Fruit fly (Drosophila melanogaster): Measurements from ENCODE around the gene Rhau.

Rhau gene

dm6 chr2L:20734066-20734686, 23.6 kb downstream of the Rhau start, which contains the start of gene TM9SF2 (continued):
- no peak for TF ChIP-seq dmrt99B (tag; optimal IDR thresholded peaks at IDR 0.05)
- TF ChIP-seq pb (GFP tag; optimal IDR thresholded peaks at IDR 0.05): no peak
- TF ChIP-seq zfh1 (GFP tag; IDR thresholded peaks at IDR 0.05): 0 out of 3 replicates have a peak, but pooled peaks have one; percentile 27
- TF ChIP-seq Hmr (GFP tag; optimal IDR thresholded peaks at IDR 0.05): peak; percentile 22
- no peak for TF ChIP-seq ken (GFP tag; IDR thresholded peaks at IDR 0.05)
- TF ChIP-seq CG6765 (GFP tag; optimal IDR thresholded peaks at IDR 0.05): no peak
- TF ChIP-seq phol (tag; optimal IDR thresholded peaks at IDR 0.05): peak; percentile 45
- no peak for TF ChIP-seq bsh (GFP tag; optimal IDR thresholded peaks at IDR 0.05)
- peak; percentile 21 for TF ChIP-seq HHEX (GFP tag; optimal IDR thresholded peaks at IDR 0.05)
- TF ChIP-seq CG9817 (tag; optimal IDR thresholded peaks at IDR 0.05): peak; percentile 38
- no peak for TF ChIP-seq gt (GFP tag; IDR thresholded peaks at IDR 0.05)
- peak; percentile 12 for TF ChIP-seq ems (GFP tag; optimal IDR thresholded peaks at IDR 0.05)
- TF ChIP-seq CG12155 (GFP tag; optimal IDR thresholded peaks at IDR 0.05): peak; percentile 22
- no peak for TF ChIP-seq CG5180 (GFP tag; optimal IDR thresholded peaks at IDR 0.05)
- TF ChIP-seq Lpt (GFP tag; optimal IDR thresholded peaks at IDR 0.05): no peak
- TF ChIP-seq crc (GFP tag; optimal IDR thresholded peaks at IDR 0.05): no peak
- TF ChIP-seq HmgZ (tag; optimal IDR thresholded peaks at IDR 0.05): no peak
- TF ChIP-seq Oli (tag; optimal IDR thresholded peaks at IDR 0.05): no peak
- TF ChIP-seq pan (optimal IDR thresholded peaks at IDR 0.05): no peak
- TF ChIP-seq pan (GFP tag; optimal IDR thresholded peaks at IDR 0.05 in 1 of 2, IDR thresholded peaks at IDR 0.05 in 1 of 2): peak in 1 of 2 experiments; percentile 37
- 0 out of 3 replicates have a peak, but pooled peaks have one; percentile 45 for TF ChIP-seq HLH4C (GFP tag; IDR thresholded peaks at IDR 0.05; ENCODE audit: partially characterized antibody)
- TF ChIP-seq Tbp (GFP tag; optimal IDR thresholded peaks at IDR 0.05): no peak
- TF ChIP-seq gcm (GFP tag; optimal IDR thresholded peaks at IDR 0.05): no peak
- TF ChIP-seq CG17912 (GFP tag; optimal IDR thresholded peaks at IDR 0.05): no peak
- no peak for TF ChIP-seq CG13287 (GFP tag; IDR thresholded peaks at IDR 0.05; ENCODE audit: partially characterized antibody)
- no peak for TF ChIP-seq Taf1 (GFP tag; IDR thresholded peaks at IDR 0.05)
- no peak for TF ChIP-seq cad (GFP tag; optimal IDR thresholded peaks at IDR 0.05)
- no peak for TF ChIP-seq knrl (GFP tag; IDR thresholded peaks at IDR 0.05; ENCODE audit: partially characterized antibody)
- peak; percentile 52 for TF ChIP-seq zfh2 (GFP tag; optimal IDR thresholded peaks at IDR 0.05)
- TF ChIP-seq CG17829 (tag; optimal IDR thresholded peaks at IDR 0.05): peak; percentile 14
- TF ChIP-seq CG15479 (GFP tag; optimal IDR thresholded peaks at IDR 0.05): no peak
- TF ChIP-seq pnt (GFP tag; optimal IDR thresholded peaks at IDR 0.05): no peak
- 0 out of 3 replicates have a peak, but pooled peaks have one; percentile 10 for TF ChIP-seq gce (GFP tag; IDR thresholded peaks at IDR 0.05)
- peak; percentile 50 for TF ChIP-seq E2f2 (GFP tag; IDR thresholded peaks at IDR 0.05)
- peak; percentile 53 for TF ChIP-seq CG9932 (GFP tag; IDR thresholded peaks at IDR 0.05)
- TF ChIP-seq vvl (GFP tag; IDR thresholded peaks at IDR 0.05): peak; percentile 45; the same call in 1 of the 2 replicates
- 0 out of 3 replicates have a peak, but pooled peaks have one; percentile 49 for TF ChIP-seq hb (GFP tag; IDR thresholded peaks at IDR 0.05; ENCODE audit: partially characterized antibody)
- no peak for TF ChIP-seq CG1647 (GFP tag; optimal IDR thresholded peaks at IDR 0.05)
- TF ChIP-seq org-1 (GFP tag; optimal IDR thresholded peaks at IDR 0.05): no peak
- no peak for TF ChIP-seq Kr (GFP tag; optimal IDR thresholded peaks at IDR 0.05)
- no peak for TF ChIP-seq wor (GFP tag; IDR thresholded peaks at IDR 0.05)
- TF ChIP-seq Doc2 (GFP tag; IDR thresholded peaks at IDR 0.05): no peak
- peak; percentile 30 for TF ChIP-seq CG3281 (GFP tag; optimal IDR thresholded peaks at IDR 0.05)
- TF ChIP-seq CG34376 (GFP tag; optimal IDR thresholded peaks at IDR 0.05): no peak
- TF ChIP-seq ab (GFP tag; optimal IDR thresholded peaks at IDR 0.05): no peak
- no peak for TF ChIP-seq kay (GFP tag; optimal IDR thresholded peaks at IDR 0.05)
- TF ChIP-seq CG10462 (GFP tag; optimal IDR thresholded peaks at IDR 0.05): no peak
- 0 out of 2 replicates have a peak, but pooled peaks have one; percentile 28 for TF ChIP-seq CG31224 (GFP tag; IDR thresholded peaks at IDR 0.05)
- no peak for TF ChIP-seq p53 (GFP tag; optimal IDR thresholded peaks at IDR 0.05)
- TF ChIP-seq lola (GFP tag; optimal IDR thresholded peaks at IDR 0.05): no peak

Data from whole organism, embryonic.